Fruit fly (Drosophila melanogaster): Measurements from ENCODE around the gene HP4.

HP4 gene

dm6 chr3L:8013865-8014216 lies 37.9 kb upstream of the HP4 start (continued):
- no peak for TF ChIP-seq Blimp-1 (GFP tag; optimal IDR thresholded peaks at IDR 0.05)

dm6 chr3L:8013001-8013864 lies 37.3 kb upstream of the HP4 start:
- peak; percentile 36 for TF ChIP-seq stwl (tag; optimal IDR thresholded peaks at IDR 0.05)
- TF ChIP-seq CG11504 (tag; optimal IDR thresholded peaks at IDR 0.05), result peak; percentile 96
- TF ChIP-seq CG17802 (tag; optimal IDR thresholded peaks at IDR 0.05), result peak; percentile 88
- no peak for TF ChIP-seq CG6272 (GFP tag; IDR thresholded peaks at IDR 0.05)

DNA sequence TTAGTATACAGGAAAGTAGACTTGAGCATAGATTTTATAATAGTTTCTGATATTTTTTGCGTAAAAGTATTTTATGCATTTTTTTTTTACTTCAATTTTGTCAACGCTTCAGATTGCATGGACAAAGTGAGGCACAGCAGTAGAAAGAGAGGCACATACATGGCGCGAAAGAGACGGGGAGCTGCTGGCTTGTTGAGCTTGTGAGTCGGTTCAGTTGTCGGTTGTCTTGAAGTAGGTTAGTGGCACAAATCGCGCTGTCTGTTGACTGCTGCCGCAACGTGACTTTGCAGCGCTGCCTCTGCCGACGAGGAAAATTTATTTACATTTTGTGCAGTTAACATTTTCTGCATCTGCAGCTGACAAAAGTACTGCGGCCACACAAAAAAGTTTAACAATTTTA lies 29.8 kb upstream of the HP4 start:
- no peak for TF ChIP-seq CG5180 (GFP tag; optimal IDR thresholded peaks at IDR 0.05)
- TF ChIP-seq so (GFP tag; IDR thresholded peaks at IDR 0.05), result peak; percentile 52; the same call in 1 of the 3 replicates
- no peak for TF ChIP-seq CG1024 (GFP tag; IDR thresholded peaks at IDR 0.05)
- no peak for TF ChIP-seq tup (GFP tag; optimal IDR thresholded peaks at IDR 0.05)
- TF ChIP-seq CG2199 (GFP tag; IDR thresholded peaks at IDR 0.05), result peak; percentile 44; the same call in 1 of the 3 replicates
- no peak for TF ChIP-seq insv (GFP tag; optimal IDR thresholded peaks at IDR 0.05)
- TF ChIP-seq crc (GFP tag; optimal IDR thresholded peaks at IDR 0.05), result no peak
- peak; percentile 51 for TF ChIP-seq CG10431 (GFP tag; optimal IDR thresholded peaks at IDR 0.05)
- TF ChIP-seq chinmo (GFP tag; IDR thresholded peaks at IDR 0.05; ENCODE audit: partially characterized antibody), result 0 out of 4 replicates have a peak, but pooled peaks have one; percentile 53

- TF ChIP-seq MBD-R2 (GFP tag; IDR thresholded peaks at IDR 0.05) (0 out of 2 replicates have a peak, but pooled peaks have one; percentile 17), crol (GFP tag; IDR thresholded peaks at IDR 0.05) (peak; percentile 75), sob (GFP tag; IDR thresholded peaks at IDR 0.05) (0 out of 2 replicates have a peak, but pooled peaks have one; percentile 5), lab (GFP tag; optimal IDR thresholded peaks at IDR 0.05) (peak; percentile 2), gfzf (GFP tag; optimal IDR thresholded peaks at IDR 0.05) (no peak), CG10543 (GFP tag; optimal IDR thresholded peaks at IDR 0.05) (peak; percentile 41), Mrtf (GFP tag; IDR thresholded peaks at IDR 0.05) (no peak), Hey (tag; optimal IDR thresholded peaks at IDR 0.05) (peak; percentile 22), psq (GFP tag; optimal IDR thresholded peaks at IDR 0.05) (no peak), onecut (GFP tag; IDR thresholded peaks at IDR 0.05) (no peak), chinmo (GFP tag; IDR thresholded peaks at IDR 0.05; ENCODE audit: partially characterized antibody) (no peak), da (GFP tag; optimal IDR thresholded peaks at IDR 0.05) (no peak), Dll (GFP tag; IDR thresholded peaks at IDR 0.05; ENCODE audit: partially characterized antibody) (no peak), zen2 (GFP tag; IDR thresholded peaks at IDR 0.05; ENCODE audit: partially characterized antibody) (no peak), abd-A (tag; optimal IDR thresholded peaks at IDR 0.05) (peak; percentile 90), Atf6 (GFP tag; IDR thresholded peaks at IDR 0.05) (0 out of 2 replicates have a peak, but pooled peaks have one; percentile 38), esg (GFP tag; conservative IDR thresholded peaks at IDR 0.05) (no peak), cg (GFP tag; optimal IDR thresholded peaks at IDR 0.05) (peak; percentile 4), slp2 (GFP tag; optimal IDR thresholded peaks at IDR 0.05) (no peak), scrt (GFP tag; optimal IDR thresholded peaks at IDR 0.05) (no peak), Nf-YC (tag; optimal IDR thresholded peaks at IDR 0.05) (peak; percentile 69), CG18011 (GFP tag; optimal IDR thresholded peaks at IDR 0.05) (no peak), CG12744 (GFP tag; optimal IDR thresholded peaks at IDR 0.05) (no peak), CG13894 (tag; optimal IDR thresholded peaks at IDR 0.05) (peak; percentile 69), CG12299 (tag; optimal IDR thresholded peaks at IDR 0.05) (no peak), CG17829 (tag; optimal IDR thresholded peaks at IDR 0.05) (no peak), lov (optimal IDR thresholded peaks at IDR 0.05) (no peak), lov (GFP tag; IDR thresholded peaks at IDR 0.05) (no peak), pros (GFP tag; optimal IDR thresholded peaks at IDR 0.05) (peak; percentile 6), CG6791 (GFP tag; IDR thresholded peaks at IDR 0.05; ENCODE audit: partially characterized antibody) (0 out of 3 replicates have a peak, but pooled peaks have one; percentile 31)
Measured at dm6 chr3L:8001057-8001597, 25.2 kb upstream of the HP4 start.

All from whole organism, embryonic.